Fruit fly (Drosophila melanogaster) whole organism, embryonic: Measurements from ENCODE around the gene CG6901.

ENCODE experiments used
- Atf3 ChIP-seq: fragments of 200-800 bp; sonication (Bioruptor generic); optimal IDR thresholded peaks from 3 replicates; lab custom pipeline; 2016; ENCODE audit warnings: missing biosample characterization, missing genetic modification characterization
- Awh ChIP-seq: fragments of 200-800 bp; sonication (Bioruptor generic); IDR thresholded peaks from 2 replicates; pipeline ENCODE4, ENCODE4 v1.3.6; 2022; ENCODE audit warnings: missing biosample characterization, missing genetic modification characterization
- Bgb ChIP-seq: fragments of 200-800 bp; sonication (Bioruptor generic); IDR thresholded peaks from 2 replicates; pipeline ENCODE4 v1.3.6; 2022; ENCODE audit warnings: missing biosample characterization, missing genetic modification characterization; ENCODE audit not compliant: partially characterized antibody
- CG12219 ChIP-seq: fragments of 200-800 bp; sonication (Bioruptor generic); optimal IDR thresholded peaks from 3 replicates; lab custom pipeline; 2018; ENCODE audit warnings: missing biosample characterization, mild to moderate bottlenecking, missing genetic modification characterization
- CG14667 ChIP-seq: fragments of 200-800 bp; sonication (Bioruptor generic); IDR thresholded peaks from 2 replicates; pipeline ENCODE4 v1.3.6; 2022; ENCODE audit warnings: missing biosample characterization, missing genetic modification characterization
- CG14710 ChIP-seq: fragments of 200-800 bp; sonication (Bioruptor generic); optimal IDR thresholded peaks from 3 replicates; lab custom pipeline; 2019; ENCODE audit warnings: missing biosample characterization, mild to moderate bottlenecking, missing genetic modification characterization, moderate library complexity
- CG17568 ChIP-seq: fragments of 200-800 bp; sonication (Bioruptor generic); optimal IDR thresholded peaks from 2 replicates; lab custom pipeline; 2018; ENCODE audit warnings: missing biosample characterization, mild to moderate bottlenecking, missing genetic modification characterization, moderate library complexity
- CG18262 ChIP-seq: fragments of 200-800 bp; optimal IDR thresholded peaks from 3 replicates; lab custom pipeline; 2019; ENCODE audit warnings: missing biosample characterization, mild to moderate bottlenecking, missing genetic modification characterization, moderate library complexity
- CG2116 ChIP-seq: fragments of 200-800 bp; sonication (Bioruptor generic); optimal IDR thresholded peaks from 3 replicates; lab custom pipeline; 2018; ENCODE audit warnings: missing biosample characterization, mild to moderate bottlenecking, missing genetic modification characterization
- CG2678 ChIP-seq: fragments of 200-800 bp; sonication (Bioruptor generic); optimal IDR thresholded peaks from 3 replicates; lab custom pipeline; 2019; ENCODE audit warnings: missing biosample characterization, mild to moderate bottlenecking, missing genetic modification characterization, moderate library complexity
- CG32532 ChIP-seq: fragments of 200-800 bp; sonication (Bioruptor generic); IDR thresholded peaks from 2 replicates; pipeline ENCODE4 v1.3.6; 2022; ENCODE audit warnings: missing biosample characterization, missing genetic modification characterization
- CG32767 ChIP-seq: fragments of 200-800 bp; sonication (Bioruptor generic); IDR thresholded peaks from 2 replicates; pipeline ENCODE4 v1.3.6; 2022; ENCODE audit warnings: missing biosample characterization, missing genetic modification characterization
- CG3281 ChIP-seq: fragments of 200-800 bp; sonication (Bioruptor generic); optimal IDR thresholded peaks from 3 replicates; lab custom pipeline; 2017; ENCODE audit warnings: missing biosample characterization, mild to moderate bottlenecking, missing genetic modification characterization
- CG34224 ChIP-seq: fragments of 200-800 bp; sonication (Bioruptor generic); IDR thresholded peaks from 3 replicates; pipeline ENCODE4 v1.3.6; 2022; ENCODE audit warnings: missing biosample characterization, missing genetic modification characterization; ENCODE audit not compliant: partially characterized antibody
- CG34376 ChIP-seq: fragments of 200-800 bp; sonication (Bioruptor generic); optimal IDR thresholded peaks from 2 replicates; lab custom pipeline; 2018; ENCODE audit warnings: missing biosample characterization, mild to moderate bottlenecking, missing genetic modification characterization
- CG4282 ChIP-seq: fragments of 200-800 bp; sonication (Bioruptor generic); optimal IDR thresholded peaks from 2 replicates; lab custom pipeline; 2016; ENCODE audit warnings: missing biosample characterization, missing genetic modification characterization
- CG4424 ChIP-seq: fragments of 200-800 bp; sonication (Bioruptor generic); optimal IDR thresholded peaks from 3 replicates; lab custom pipeline; 2016; ENCODE audit warnings: missing biosample characterization, missing genetic modification characterization
- CG4617 ChIP-seq: fragments of 200-800 bp; sonication (Bioruptor generic); optimal IDR thresholded peaks from 3 replicates; lab custom pipeline; 2016; ENCODE audit warnings: missing biosample characterization, missing genetic modification characterization, borderline replicate concordance
- CG5953 ChIP-seq: fragments of 200-800 bp; sonication (Bioruptor generic); IDR thresholded peaks from 2 replicates; pipeline ENCODE4 v1.3.6; 2022; ENCODE audit warnings: missing biosample characterization, missing genetic modification characterization
- CG6689 ChIP-seq: fragments of 200-800 bp; sonication (Bioruptor generic); IDR thresholded peaks from 2 replicates; pipeline ENCODE4 v1.3.6; 2022; ENCODE audit warnings: missing biosample characterization, missing genetic modification characterization
- CG7556 ChIP-seq: fragments of 200-800 bp; sonication (Bioruptor generic); optimal IDR thresholded peaks from 2 replicates; lab custom pipeline; 2017; ENCODE audit warnings: missing biosample characterization, mild to moderate bottlenecking, missing genetic modification characterization
- CG7987 ChIP-seq: fragments of 200-800 bp; sonication (Bioruptor generic); optimal IDR thresholded peaks from 2 replicates; lab custom pipeline; 2018; ENCODE audit warnings: missing biosample characterization, mild to moderate bottlenecking, missing genetic modification characterization, moderate library complexity
- CG8290 ChIP-seq, 3 experiments: fragments of 200-800 bp; sonication (Bioruptor generic); optimal IDR thresholded peaks; 2 replicates each; lab custom pipeline; 2016 to 2019; ENCODE audit warnings: missing biosample characterization in 3 of 3, missing genetic modification characterization in 3 of 3, mild to moderate bottlenecking in 2 of 3, moderate library complexity in 1 of 3
- CG8359 ChIP-seq: fragments of 200-800 bp; sonication (Bioruptor generic); optimal IDR thresholded peaks from 2 replicates; lab custom pipeline; 2017; ENCODE audit warnings: missing biosample characterization, mild to moderate bottlenecking, missing genetic modification characterization, borderline replicate concordance
- Camta ChIP-seq: fragments of 200-800 bp; sonication (Bioruptor generic); optimal IDR thresholded peaks from 2 replicates; lab custom pipeline; 2016; ENCODE audit warnings: missing biosample characterization, missing genetic modification characterization
- Deaf1 ChIP-seq: fragments of 200-800 bp; optimal IDR thresholded peaks from 3 replicates; lab custom pipeline; 2019; ENCODE audit warnings: missing biosample characterization, mild to moderate bottlenecking, missing genetic modification characterization, moderate library complexity
- GATAe ChIP-seq: fragments of 200-800 bp; sonication (Bioruptor generic); conservative IDR thresholded peaks from 2 replicates; pipeline ENCODE4 v1.3.6; 2022; ENCODE audit warnings: missing biosample characterization, missing genetic modification characterization
- H2.0 ChIP-seq: fragments of 200-800 bp; sonication (Bioruptor generic); IDR thresholded peaks from 2 replicates; pipeline ENCODE4 v1.3.6; 2022; ENCODE audit warnings: missing biosample characterization, missing genetic modification characterization
- Mad ChIP-seq: fragments of 200-800 bp; sonication (Bioruptor generic); optimal IDR thresholded peaks from 2 replicates; lab custom pipeline; 2016; ENCODE audit warnings: missing biosample characterization, missing genetic modification characterization
- NK7.1 ChIP-seq: fragments of 200-800 bp; sonication (Bioruptor generic); optimal IDR thresholded peaks from 3 replicates; lab custom pipeline; 2016; ENCODE audit warnings: missing biosample characterization, missing genetic modification characterization
- Opbp ChIP-seq: fragments of 200-800 bp; sonication (Bioruptor generic); IDR thresholded peaks from 3 replicates; pipeline ENCODE4 v1.3.6; 2022; ENCODE audit warnings: missing biosample characterization, missing genetic modification characterization; ENCODE audit not compliant: partially characterized antibody
- Six4 ChIP-seq: fragments of 200-800 bp; sonication (Bioruptor generic); optimal IDR thresholded peaks from 2 replicates; lab custom pipeline; 2016; ENCODE audit warnings: missing biosample characterization, missing genetic modification characterization
- Sox102F ChIP-seq: fragments of 200-800 bp; sonication (Bioruptor generic); optimal IDR thresholded peaks from 2 replicates; lab custom pipeline; 2018; ENCODE audit warnings: missing biosample characterization, mild to moderate bottlenecking, missing genetic modification characterization, moderate library complexity
- Stat92E ChIP-seq, 3 experiments: fragments of >200 bp in 2 of 3; fragments of 200-800 bp in 1 of 3; sonication (Bioruptor generic) in 1 of 3; optimal IDR thresholded peaks; 2 replicates each; lab custom pipeline; 2017 to 2019; ENCODE audit warnings: missing biosample characterization in 3 of 3, missing genetic modification characterization in 3 of 3, mild to moderate bottlenecking in 1 of 3, moderate library complexity in 1 of 3
- TFAM ChIP-seq: fragments of 200-800 bp; sonication (Bioruptor generic); optimal IDR thresholded peaks from 2 replicates; lab custom pipeline; 2017; ENCODE audit warnings: missing biosample characterization, missing genetic modification characterization, inconsistent platforms
- gce ChIP-seq: fragments of 200-800 bp; sonication (Bioruptor generic); IDR thresholded peaks from 3 replicates; pipeline ENCODE4 v1.3.6; 2022; ENCODE audit warnings: missing biosample characterization, missing genetic modification characterization
- gsb ChIP-seq: fragments of 200-800 bp; sonication (Bioruptor generic); IDR thresholded peaks from 2 replicates; pipeline ENCODE4 v1.3.6; 2022; ENCODE audit warnings: missing biosample characterization, missing genetic modification characterization
- ham ChIP-seq: fragments of 200-800 bp; sonication (Bioruptor generic); IDR thresholded peaks from 2 replicates; pipeline ENCODE4 v1.3.6; 2022; ENCODE audit warnings: missing biosample characterization, missing genetic modification characterization
- hkb ChIP-seq, 2 experiments: fragments of 200-800 bp in 1 of 2; fragments of >200 bp in 1 of 2; sonication (Bioruptor generic) in 1 of 2; IDR thresholded peaks in 1 of 2; optimal IDR thresholded peaks in 1 of 2; 2 replicates each; pipeline versions ENCODE4 v1.3.6 to Lab custom; 2017 to 2022; ENCODE audit warnings: missing biosample characterization in 1 of 2, missing genetic modification characterization in 1 of 2
- lilli ChIP-seq: fragments of 200-800 bp; sonication (Bioruptor generic); optimal IDR thresholded peaks from 3 replicates; lab custom pipeline; 2016; ENCODE audit warnings: missing biosample characterization, missing genetic modification characterization
- org-1 ChIP-seq: fragments of 200-800 bp; sonication (Bioruptor generic); optimal IDR thresholded peaks from 2 replicates; lab custom pipeline; 2017; ENCODE audit warnings: missing biosample characterization, missing genetic modification characterization
- otp ChIP-seq: fragments of 200-800 bp; sonication (Bioruptor generic); IDR thresholded peaks from 3 replicates; pipeline ENCODE4, ENCODE4 v1.3.6; 2022; ENCODE audit warnings: missing biosample characterization, missing genetic modification characterization
- phol ChIP-seq: fragments of 200-800 bp; sonication (Bioruptor generic); optimal IDR thresholded peaks from 3 replicates; lab custom pipeline; 2018; ENCODE audit warnings: missing biosample characterization, mild to moderate bottlenecking, missing genetic modification characterization, moderate library complexity
- pzg ChIP-seq: fragments of 200-800 bp; sonication (Bioruptor generic); optimal IDR thresholded peaks from 3 replicates; lab custom pipeline; 2018; ENCODE audit warnings: missing biosample characterization, mild to moderate bottlenecking, missing genetic modification characterization, moderate library complexity
- row ChIP-seq: fragments of 200-800 bp; sonication (Bioruptor generic); IDR thresholded peaks from 3 replicates; pipeline ENCODE4 v1.3.6; 2022; ENCODE audit warnings: missing biosample characterization, missing genetic modification characterization
- tio ChIP-seq: fragments of 200-800 bp; sonication (Bioruptor generic); optimal IDR thresholded peaks from 2 replicates; lab custom pipeline; 2017; ENCODE audit warnings: missing biosample characterization, missing genetic modification characterization, inconsistent platforms
- toy ChIP-seq: fragments of 200-800 bp; sonication (Bioruptor generic); IDR thresholded peaks from 2 replicates; pipeline ENCODE4 v1.3.6; 2022; ENCODE audit warnings: missing biosample characterization, missing genetic modification characterization
- trem ChIP-seq: fragments of 200-800 bp; optimal IDR thresholded peaks from 3 replicates; lab custom pipeline; 2019; ENCODE audit warnings: missing biosample characterization, mild to moderate bottlenecking, missing genetic modification characterization, moderate library complexity
- vnd ChIP-seq: fragments of 200-800 bp; sonication (Bioruptor generic); IDR thresholded peaks from 3 replicates; pipeline ENCODE4 v1.3.6; 2022; ENCODE audit warnings: missing biosample characterization, missing genetic modification characterization; ENCODE audit not compliant: partially characterized antibody

Gene CG6901

dm6 chr3R:16275890-16276619 is 47.2 kb upstream of the CG6901 start (continued):
- TF ChIP-seq gsb (GFP tag; lab: Robert Waterston, UW) (no peak), Awh (no peak), Camta (no peak), Mad (GFP tag; lab: Kevin White, UChicago) (no peak), pzg (GFP tag; lab: Kevin White, UChicago) (no peak), CG32767 (GFP tag; lab: Robert Waterston, UW) (no peak), CG4424 (GFP tag; lab: Kevin White, UChicago) (no peak), lilli (GFP tag; lab: Kevin White, UChicago) (no peak), tio (no peak), H2.0 (no peak), trem (tag; lab: Kevin White, UChicago) (no peak), CG12219 (GFP tag; lab: Kevin White, UChicago) (peak; percentile 14), phol (no peak), CG17568 (GFP tag; lab: Kevin White, UChicago) (peak; percentile 4), GATAe (GFP tag; lab: Robert Waterston, UW) (no peak), Atf3 (GFP tag; lab: Kevin White, UChicago) (no peak), CG5953 (GFP tag; lab: Robert Waterston, UW) (no peak), CG7987 (GFP tag; lab: Kevin White, UChicago) (no peak), ham (GFP tag; lab: Robert Waterston, UW) (no peak), Six4 (GFP tag; lab: Kevin White, UChicago) (no peak), otp (GFP tag; lab: Robert Waterston, UW) (no peak), CG34376 (GFP tag; lab: Kevin White, UChicago) (no peak), CG2116 (GFP tag; lab: Kevin White, UChicago) (no peak), row (GFP tag; lab: Robert Waterston, UW) (no peak), CG7556 (GFP tag; lab: Kevin White, UChicago) (no peak), Deaf1 (tag; lab: Kevin White, UChicago) (peak; percentile 75), CG4282 (no peak), CG8359 (GFP tag; lab: Kevin White, UChicago) (no peak), CG32532 (GFP tag; lab: Robert Waterston, UW) (no peak), Sox102F (no peak), Bgb (no peak), CG6689 (GFP tag; lab: Robert Waterston, UW) (no peak), CG3281 (no peak), CG2678 (tag; lab: Kevin White, UChicago) (no peak), Opbp (GFP tag; lab: Robert Waterston, UW) (no peak), TFAM (no peak), gce (GFP tag; lab: Robert Waterston, UW) (no peak), CG8290 (GFP tag; optimal IDR thresholded peaks at IDR 0.05; lab: Kevin White, UChicago) (peak; percentile 1), CG8290 (tag; optimal IDR thresholded peaks at IDR 0.05; lab: Kevin White, UChicago) (peak in 1 of 2 experiments; percentile 1), Stat92E (GFP tag; optimal IDR thresholded peaks at IDR 0.05; lab: Kevin White, UChicago) (no peak), CG14667 (GFP tag; lab: Robert Waterston, UW) (no peak), NK7.1 (GFP tag; lab: Kevin White, UChicago) (no peak), hkb (optimal IDR thresholded peaks at IDR 0.05; lab: Kevin White, UChicago) (no peak), hkb (GFP tag; IDR thresholded peaks at IDR 0.05; lab: Robert Waterston, UW) (0 out of 2 replicates have a peak, but pooled peaks have one; percentile 11), CG4617 (GFP tag; lab: Kevin White, UChicago) (no peak), CG14710 (tag; lab: Kevin White, UChicago) (no peak), vnd (GFP tag; lab: Robert Waterston, UW) (no peak), toy (GFP tag; lab: Robert Waterston, UW) (no peak), CG18262 (tag; lab: Kevin White, UChicago) (peak; percentile 18), org-1 (GFP tag; lab: Kevin White, UChicago) (no peak), CG34224 (GFP tag; lab: Robert Waterston, UW) (no peak)
